Worm (Caenorhabditis elegans): ENCODE data around the gene rps-5.
A peak's percentile ranks its signal among the peaks of the same experiment; 100 is the strongest.

The rps-5 gene

DNA sequence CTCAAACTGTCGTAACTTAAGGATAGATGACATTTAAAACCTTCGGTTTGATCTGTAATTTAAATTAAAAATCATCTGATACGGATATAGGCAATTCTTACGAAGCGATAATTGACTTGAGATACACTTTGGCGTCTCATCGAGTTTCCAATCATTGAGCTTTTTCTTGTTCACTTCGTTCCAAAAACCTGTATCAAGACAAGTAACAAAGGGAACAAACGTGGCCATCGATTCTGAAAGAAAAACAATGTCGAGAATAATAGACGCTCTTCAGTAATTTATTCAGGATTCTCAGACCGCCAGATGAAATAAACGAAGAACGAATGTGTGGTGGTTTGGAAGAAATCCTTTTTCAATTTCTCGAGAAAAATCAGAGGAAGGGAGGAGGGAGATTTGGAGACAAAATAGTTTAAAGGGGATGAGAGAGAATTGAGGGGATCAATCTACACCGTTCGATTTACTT, 30.0 kb downstream of the rps-5 start, which contains the start of gene atg-7 (continued):
- TF ChIP-seq nhr-90 (tag; optimal IDR thresholded peaks at IDR 0.05) (peak; percentile 7), K11D2.4 (GFP tag; IDR thresholded peaks at IDR 0.05) (no peak), Y56A3A.18 (GFP tag; IDR thresholded peaks at IDR 0.05) (0 out of 2 replicates have a peak, but pooled peaks have one; percentile 18), F22D6.2 (tag; optimal IDR thresholded peaks at IDR 0.05) (no peak), bed-2 (GFP tag; IDR thresholded peaks at IDR 0.05) (no peak), attf-3 (GFP tag; conservative IDR thresholded peaks at IDR 0.05) (no peak), F55B11.4 (tag; optimal IDR thresholded peaks at IDR 0.05; ENCODE audit: borderline replicate concordance, insufficient read depth) (no peak), hlh-12 (tag; optimal IDR thresholded peaks at IDR 0.05) (no peak), aptf-3 (GFP tag; IDR thresholded peaks at IDR 0.05) (no peak), mes-4 (tag; optimal IDR thresholded peaks at IDR 0.05) (no peak), rec-8 (tag; optimal IDR thresholded peaks at IDR 0.05) (peak in 1 of 2 experiments; percentile 8), nfya-1 (tag; optimal IDR thresholded peaks at IDR 0.05; ENCODE audit: borderline replicate concordance, insufficient read depth) (no peak), bed-1 (GFP tag; IDR thresholded peaks at IDR 0.05) (no peak), unc-130 (GFP tag; optimal IDR thresholded peaks at IDR 0.05) (no peak), pbrm-1 (GFP tag; IDR thresholded peaks at IDR 0.05) (no peak), Y53F4B.3 (GFP tag; IDR thresholded peaks at IDR 0.05) (no peak), die-1 (tag; optimal IDR thresholded peaks at IDR 0.05) (peak; percentile 20), efl-1 (GFP tag; optimal IDR thresholded peaks at IDR 0.05) (no peak), F52B5.7 (tag; optimal IDR thresholded peaks at IDR 0.05) (no peak), T07F8.4 (tag; optimal IDR thresholded peaks at IDR 0.05) (no peak), egl-44 (GFP tag; IDR thresholded peaks at IDR 0.05) (no peak), let-526 (GFP tag; IDR thresholded peaks at IDR 0.05) (no peak), dpl-1 (GFP tag; optimal IDR thresholded peaks at IDR 0.05) (no peak), sea-2 (GFP tag; IDR thresholded peaks at IDR 0.05) (no peak), snpc-1.1 (tag; optimal IDR thresholded peaks at IDR 0.05; ENCODE audit: insufficient read depth) (no peak), madf-8 (GFP tag; conservative IDR thresholded peaks at IDR 0.05) (no peak), F57C9.4 (tag; optimal IDR thresholded peaks at IDR 0.05) (no peak), mel-28 (tag; optimal IDR thresholded peaks at IDR 0.05; ENCODE audit: borderline replicate concordance) (no peak), cebp-2 (GFP tag; IDR thresholded peaks at IDR 0.05) (0 out of 2 replicates have a peak, but pooled peaks have one; percentile 29)

ce11 chrIV:11078482-11078881, 32.4 kb downstream of the rps-5 start, which contains the start of gene Y5F2A.4:
Gene Y5F2A.4 (minus strand): TSS chrIV:11078582.
- no peak for TF ChIP-seq efl-1 (GFP tag; optimal IDR thresholded peaks at IDR 0.05)
- no peak for TF ChIP-seq hrde-1 (tag; optimal IDR thresholded peaks at IDR 0.05; ENCODE audit: borderline replicate concordance)

DNA sequence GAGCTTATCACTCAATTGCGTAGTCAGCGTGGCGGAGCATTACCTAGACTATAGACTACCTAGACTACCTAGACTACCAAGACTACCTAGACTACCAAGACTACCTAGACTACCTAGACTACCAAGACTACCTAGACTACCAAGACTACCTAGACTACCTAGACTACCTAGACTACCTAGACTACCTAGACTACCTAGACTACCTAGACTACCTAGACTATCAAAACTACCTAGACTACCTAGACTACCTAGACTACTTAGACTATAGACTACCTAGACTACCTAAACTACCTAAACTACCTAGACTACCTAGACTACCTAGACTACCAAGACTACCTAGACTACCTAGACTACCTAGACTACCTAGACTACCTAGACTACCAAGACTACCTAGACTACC, 40.0 kb downstream of the rps-5 start:
- TF ChIP-seq ceh-27 (GFP tag; optimal IDR thresholded peaks at IDR 0.05) = peak; percentile 5
- peak; percentile 32 for TF ChIP-seq ZK185.1 (tag; optimal IDR thresholded peaks at IDR 0.05; ENCODE audit: poor library complexity, severe bottlenecking)

DNA sequence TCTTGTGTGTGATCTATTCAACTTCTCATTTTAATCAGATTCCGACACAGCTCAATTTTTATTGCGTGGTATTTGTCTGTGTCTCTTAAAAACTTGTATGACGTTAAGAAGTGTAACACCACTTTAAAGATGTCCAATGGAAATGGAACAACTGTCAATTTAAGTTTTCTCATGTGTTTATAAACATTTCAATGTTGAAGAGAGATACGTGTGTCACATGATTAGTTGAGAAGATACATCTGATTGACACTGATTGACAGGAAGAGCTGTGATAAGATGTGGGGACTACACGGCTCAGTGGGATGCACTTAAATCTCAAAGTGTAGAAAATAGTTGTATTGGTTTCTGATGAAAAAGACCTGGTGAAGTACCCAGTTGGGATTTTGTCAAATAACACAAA, 42.5 kb downstream of the rps-5 start:
- TF ChIP-seq Y53G8AR.9 (GFP tag; conservative IDR thresholded peaks at IDR 0.05) = no peak
- no peak for TF ChIP-seq K12H6.12 (tag; optimal IDR thresholded peaks at IDR 0.05)
- no peak for TF ChIP-seq cebp-2 (GFP tag; IDR thresholded peaks at IDR 0.05)
- TF ChIP-seq madf-6 (GFP tag; IDR thresholded peaks at IDR 0.05) = no peak
- TF ChIP-seq ztf-3 (GFP tag; optimal IDR thresholded peaks at IDR 0.05) = no peak
- TF ChIP-seq lin-26 (GFP tag; IDR thresholded peaks at IDR 0.05) = no peak
- TF ChIP-seq ceh-27 (GFP tag; optimal IDR thresholded peaks at IDR 0.05) = no peak

All from whole organism, young adult.